Fruit fly (Drosophila melanogaster) whole organism, embryonic: ENCODE results near the gene Eip75B.
A peak's percentile ranks its signal among the peaks of the same experiment; 100 is the strongest.

Experiments used
- Atf-2 ChIP-seq: fragments of 200-800 bp; sonication (Bioruptor generic); optimal IDR thresholded peaks from 2 replicates; lab custom pipeline; 2016; ENCODE audit warnings: missing biosample characterization, missing genetic modification characterization
- BEAF-32 ChIP-seq: fragments of 200-800 bp; sonication (Bioruptor generic); optimal IDR thresholded peaks from 3 replicates; lab custom pipeline; 2017; ENCODE audit warnings: missing biosample characterization, missing genetic modification characterization, mild to moderate bottlenecking, moderate library complexity, missing genetic modification reagents
- Bteb2 ChIP-seq: fragments of 200-800 bp; sonication (Bioruptor generic); optimal IDR thresholded peaks from 2 replicates; lab custom pipeline; 2016; ENCODE audit warnings: missing biosample characterization, missing genetic modification characterization
- CG12104 ChIP-seq: fragments of 200-800 bp; sonication (Bioruptor generic); optimal IDR thresholded peaks from 3 replicates; lab custom pipeline; 2016; ENCODE audit warnings: missing biosample characterization, missing genetic modification characterization
- CG12236 ChIP-seq: fragments of 200-800 bp; sonication (Bioruptor generic); optimal IDR thresholded peaks from 2 replicates; lab custom pipeline; 2016; ENCODE audit warnings: missing biosample characterization, missing genetic modification characterization
- CG12659 ChIP-seq: fragments of 200-800 bp; sonication (Bioruptor generic); optimal IDR thresholded peaks from 3 replicates; lab custom pipeline; 2017; ENCODE audit warnings: mild to moderate bottlenecking, missing biosample characterization, missing genetic modification reagents, missing genetic modification characterization
- CG13123 ChIP-seq: fragments of 200-800 bp; sonication (Bioruptor generic); optimal IDR thresholded peaks from 2 replicates; lab custom pipeline; 2016; ENCODE audit warnings: missing biosample characterization, missing genetic modification characterization
- CG14014 ChIP-seq: fragments of 200-800 bp; sonication (Bioruptor generic); IDR thresholded peaks from 2 replicates; pipeline ENCODE4 v1.3.6; 2022; ENCODE audit warnings: missing biosample characterization, missing genetic modification characterization
- CG14050 ChIP-seq: fragments of 200-800 bp; sonication (Bioruptor generic); IDR thresholded peaks from 3 replicates; pipeline ENCODE4 v1.3.6; 2022; ENCODE audit warnings: missing biosample characterization, missing genetic modification characterization
- CG15479 ChIP-seq: fragments of 200-800 bp; sonication (Bioruptor generic); optimal IDR thresholded peaks from 3 replicates; lab custom pipeline; 2019; ENCODE audit warnings: missing biosample characterization, mild to moderate bottlenecking, missing genetic modification characterization, moderate library complexity
- CG17802 ChIP-seq: fragments of 200-800 bp; sonication (Bioruptor generic); optimal IDR thresholded peaks from 2 replicates; lab custom pipeline; 2018; ENCODE audit warnings: missing biosample characterization, mild to moderate bottlenecking, missing genetic modification characterization, moderate library complexity
- CG2199 ChIP-seq: fragments of 200-800 bp; sonication (Bioruptor generic); IDR thresholded peaks from 3 replicates; pipeline ENCODE4 v1.3.6; 2022; ENCODE audit warnings: missing biosample characterization, missing genetic modification characterization
- CG30403 ChIP-seq: fragments of 200-800 bp; sonication (Bioruptor generic); optimal IDR thresholded peaks from 3 replicates; lab custom pipeline; 2016; ENCODE audit warnings: missing biosample characterization, missing genetic modification characterization
- CG32532 ChIP-seq: fragments of 200-800 bp; sonication (Bioruptor generic); IDR thresholded peaks from 2 replicates; pipeline ENCODE4 v1.3.6; 2022; ENCODE audit warnings: missing biosample characterization, missing genetic modification characterization
- CG34376 ChIP-seq: fragments of 200-800 bp; sonication (Bioruptor generic); optimal IDR thresholded peaks from 2 replicates; lab custom pipeline; 2018; ENCODE audit warnings: missing biosample characterization, mild to moderate bottlenecking, missing genetic modification characterization
- CG4424 ChIP-seq: fragments of 200-800 bp; sonication (Bioruptor generic); optimal IDR thresholded peaks from 3 replicates; lab custom pipeline; 2016; ENCODE audit warnings: missing biosample characterization, missing genetic modification characterization
- CG4854 ChIP-seq: fragments of 200-800 bp; sonication (Bioruptor generic); optimal IDR thresholded peaks from 2 replicates; lab custom pipeline; 2016; ENCODE audit warnings: missing biosample characterization, missing genetic modification characterization, inconsistent platforms
- CG6254 ChIP-seq: fragments of 200-800 bp; sonication (Bioruptor generic); optimal IDR thresholded peaks from 3 replicates; lab custom pipeline; 2017; ENCODE audit warnings: mild to moderate bottlenecking, missing biosample characterization, missing genetic modification reagents, missing genetic modification characterization
- CG6813 ChIP-seq: fragments of 200-800 bp; sonication (Bioruptor generic); optimal IDR thresholded peaks from 2 replicates; lab custom pipeline; 2017; ENCODE audit warnings: missing biosample characterization, missing genetic modification characterization, mild to moderate bottlenecking, moderate library complexity, missing genetic modification reagents
- CG7357 ChIP-seq: fragments of 200-800 bp; sonication (Bioruptor generic); IDR thresholded peaks from 3 replicates; pipeline ENCODE4 v1.3.6; 2022; ENCODE audit warnings: missing biosample characterization, missing genetic modification characterization
- CG8765 ChIP-seq: fragments of 200-800 bp; sonication (Bioruptor generic); IDR thresholded peaks from 2 replicates; pipeline ENCODE4 v1.3.6; 2022; ENCODE audit warnings: missing biosample characterization, missing genetic modification characterization
- CG9609 ChIP-seq: fragments of 200-800 bp; sonication (Bioruptor generic); optimal IDR thresholded peaks from 3 replicates; lab custom pipeline; 2016; ENCODE audit warnings: missing biosample characterization, missing genetic modification characterization
- D19B ChIP-seq: fragments of 200-800 bp; sonication (Bioruptor generic); optimal IDR thresholded peaks from 2 replicates; lab custom pipeline; 2017; ENCODE audit warnings: missing biosample characterization, mild to moderate bottlenecking, missing genetic modification characterization
- Dbx ChIP-seq: fragments of 200-800 bp; sonication (Bioruptor generic); IDR thresholded peaks from 3 replicates; pipeline ENCODE4 v1.3.6; 2022; ENCODE audit warnings: missing biosample characterization, missing genetic modification characterization
- Doc2 ChIP-seq: fragments of 200-800 bp; sonication (Bioruptor generic); IDR thresholded peaks from 2 replicates; pipeline ENCODE4 v1.3.6; 2022; ENCODE audit warnings: missing biosample characterization, missing genetic modification characterization
- GATAe ChIP-seq: fragments of 200-800 bp; sonication (Bioruptor generic); conservative IDR thresholded peaks from 2 replicates; pipeline ENCODE4 v1.3.6; 2022; ENCODE audit warnings: missing biosample characterization, missing genetic modification characterization
- Gug ChIP-seq: fragments of 200-800 bp; sonication (Bioruptor generic); IDR thresholded peaks from 4 replicates; pipeline ENCODE4 v1.3.6; 2022; ENCODE audit warnings: missing biosample characterization, missing genetic modification characterization
- MBD-R2 ChIP-seq: fragments of 200-800 bp; sonication (Bioruptor generic); IDR thresholded peaks from 2 replicates; pipeline ENCODE4 v1.3.6; 2022; ENCODE audit warnings: missing biosample characterization, missing genetic modification characterization
- Mad ChIP-seq: fragments of 200-800 bp; sonication (Bioruptor generic); optimal IDR thresholded peaks from 2 replicates; lab custom pipeline; 2016; ENCODE audit warnings: missing biosample characterization, missing genetic modification characterization
- Mes4 ChIP-seq: fragments of 200-800 bp; sonication (Bioruptor generic); optimal IDR thresholded peaks from 2 replicates; lab custom pipeline; 2016; ENCODE audit warnings: missing biosample characterization, missing genetic modification characterization
- Mrtf ChIP-seq: fragments of 200-800 bp; sonication (Bioruptor generic); IDR thresholded peaks from 3 replicates; pipeline ENCODE4 v1.3.6; 2022; ENCODE audit warnings: missing biosample characterization, missing genetic modification characterization
- TFAM ChIP-seq: fragments of 200-800 bp; sonication (Bioruptor generic); optimal IDR thresholded peaks from 2 replicates; lab custom pipeline; 2017; ENCODE audit warnings: missing biosample characterization, missing genetic modification characterization, inconsistent platforms
- bcd ChIP-seq: fragments of 200-800 bp; sonication (Bioruptor generic); optimal IDR thresholded peaks from 2 replicates; lab custom pipeline; 2017; ENCODE audit warnings: missing biosample characterization, mild to moderate bottlenecking, missing genetic modification characterization
- bsh ChIP-seq, 2 experiments: fragments of 200-800 bp; sonication (Bioruptor generic); optimal IDR thresholded peaks; 2 replicates each; lab custom pipeline; 2017 to 2018; ENCODE audit warnings: mild to moderate bottlenecking in 2 of 2, missing biosample characterization in 2 of 2, missing genetic modification characterization in 2 of 2, moderate library complexity in 1 of 2
- chinmo ChIP-seq: fragments of 200-800 bp; sonication (Bioruptor generic); IDR thresholded peaks from 4 replicates; pipeline ENCODE4 v1.3.6; 2022; ENCODE audit warnings: missing biosample characterization, missing genetic modification characterization; ENCODE audit not compliant: partially characterized antibody
- crol ChIP-seq: fragments of 200-800 bp; sonication (Bioruptor generic); IDR thresholded peaks from 2 replicates; pipeline ENCODE4 v1.3.6; 2022; ENCODE audit warnings: missing biosample characterization, missing genetic modification characterization
- dmrt11E ChIP-seq: fragments of 200-800 bp; sonication (Bioruptor generic); optimal IDR thresholded peaks from 3 replicates; lab custom pipeline; 2018; ENCODE audit warnings: missing biosample characterization, mild to moderate bottlenecking, missing genetic modification characterization, moderate library complexity
- esg ChIP-seq: fragments of 200-800 bp; sonication (Bioruptor generic); conservative IDR thresholded peaks from 2 replicates; pipeline ENCODE4 v1.3.6; 2022; ENCODE audit warnings: missing biosample characterization, missing genetic modification characterization
- ewg ChIP-seq: fragments of 200-800 bp; sonication (Bioruptor generic); optimal IDR thresholded peaks from 3 replicates; lab custom pipeline; 2017; ENCODE audit warnings: mild to moderate bottlenecking, missing biosample characterization, missing genetic modification reagents, missing genetic modification characterization
- ftz-f1 ChIP-seq: fragments of 200-800 bp; sonication (Bioruptor generic); optimal IDR thresholded peaks from 2 replicates; lab custom pipeline; 2016; ENCODE audit warnings: missing biosample characterization, missing genetic modification characterization
- hkb ChIP-seq, 2 experiments: fragments of 200-800 bp in 1 of 2; fragments of >200 bp in 1 of 2; sonication (Bioruptor generic) in 1 of 2; IDR thresholded peaks in 1 of 2; optimal IDR thresholded peaks in 1 of 2; 2 replicates each; pipeline versions ENCODE4 v1.3.6 to Lab custom; 2017 to 2022; ENCODE audit warnings: missing biosample characterization in 1 of 2, missing genetic modification characterization in 1 of 2
- lbe ChIP-seq: fragments of 200-800 bp; sonication (Bioruptor generic); optimal IDR thresholded peaks from 2 replicates; lab custom pipeline; 2016; ENCODE audit warnings: missing biosample characterization, mild to moderate bottlenecking, missing genetic modification characterization
- lov ChIP-seq, 2 experiments: fragments of 200-800 bp in 1 of 2; fragments of >200 bp in 1 of 2; sonication (Bioruptor generic) in 1 of 2; IDR thresholded peaks in 1 of 2; optimal IDR thresholded peaks in 1 of 2; 2 replicates in 1 of 2; 3 replicates in 1 of 2; pipeline versions ENCODE4 v1.3.6 to Lab custom; 2017 to 2022; ENCODE audit warnings: missing biosample characterization in 1 of 2, missing genetic modification characterization in 1 of 2
- nerfin-1 ChIP-seq: fragments of 200-800 bp; sonication (Bioruptor generic); optimal IDR thresholded peaks from 3 replicates; lab custom pipeline; 2019; ENCODE audit warnings: missing biosample characterization, mild to moderate bottlenecking, missing genetic modification characterization, moderate library complexity
- prd ChIP-seq, 3 experiments: fragments of >200 bp in 2 of 3; fragments of 200-800 bp in 1 of 3; sonication (Bioruptor generic) in 1 of 3; optimal IDR thresholded peaks in 2 of 3; IDR thresholded peaks in 1 of 3; 2 replicates in 2 of 3; 3 replicates in 1 of 3; pipeline versions ENCODE4 v1.3.6 to Lab custom; 2017 to 2022; ENCODE audit warnings: missing biosample characterization in 1 of 3, missing genetic modification characterization in 1 of 3
- run ChIP-seq: fragments of 200-800 bp; sonication (Bioruptor generic); optimal IDR thresholded peaks from 3 replicates; lab custom pipeline; 2018; ENCODE audit warnings: missing biosample characterization, mild to moderate bottlenecking, missing genetic modification characterization
- stwl ChIP-seq: fragments of 200-800 bp; sonication (Bioruptor generic); optimal IDR thresholded peaks from 3 replicates; lab custom pipeline; 2018; ENCODE audit warnings: missing biosample characterization, mild to moderate bottlenecking, missing genetic modification characterization, moderate library complexity
- wek ChIP-seq: fragments of 200-800 bp; sonication (Bioruptor generic); optimal IDR thresholded peaks from 3 replicates; lab custom pipeline; 2018; ENCODE audit warnings: missing biosample characterization, mild to moderate bottlenecking, missing genetic modification characterization, moderate library complexity

The Eip75B gene

DNA sequence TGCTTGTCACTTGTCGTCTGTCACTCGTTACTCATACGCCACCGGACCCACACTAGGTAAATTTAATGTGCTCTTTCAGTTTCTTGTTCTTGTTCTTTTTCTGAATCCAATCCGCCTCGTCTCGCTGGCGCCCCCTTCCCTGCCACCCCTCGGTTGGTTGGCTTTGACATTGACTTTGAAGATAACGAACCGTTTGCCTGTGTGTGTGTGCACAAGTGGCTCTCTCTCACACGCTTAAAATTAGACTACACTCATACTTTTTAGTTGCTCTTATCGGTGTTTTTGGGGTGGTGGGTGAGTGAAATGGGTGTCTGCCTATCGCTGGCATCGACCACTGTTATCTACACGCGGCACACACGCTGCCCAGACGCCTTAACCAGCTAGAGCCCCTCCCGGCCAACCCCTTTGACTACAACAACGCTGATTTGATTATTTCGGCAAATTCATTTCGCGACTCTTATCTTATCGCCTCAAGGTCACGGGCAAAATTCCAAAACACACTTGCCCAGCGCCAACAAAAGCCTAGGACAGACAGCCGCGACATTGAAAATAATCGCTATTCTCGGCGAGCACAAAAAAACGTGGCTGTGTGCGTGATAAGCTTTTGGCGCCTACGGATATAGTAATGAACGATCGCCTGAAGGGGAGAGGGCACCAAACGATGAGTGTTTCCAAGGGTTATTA is 114.2 kb downstream of the Eip75B start (continued):
- no peak for TF ChIP-seq CG30403 (GFP tag; lab: Kevin White, UChicago)
- TF ChIP-seq CG6813 (GFP tag; lab: Kevin White, UChicago) = no peak
- no peak for TF ChIP-seq bcd
- TF ChIP-seq Bteb2 (GFP tag; lab: Kevin White, UChicago) = no peak
- peak; percentile 74 for TF ChIP-seq crol (GFP tag; lab: Robert Waterston, UW)
- no peak for TF ChIP-seq prd (optimal IDR thresholded peaks at IDR 0.05; lab: Kevin White, UChicago)
- TF ChIP-seq prd (GFP tag; IDR thresholded peaks at IDR 0.05; lab: Robert Waterston, UW) = no peak
- TF ChIP-seq BEAF-32 = no peak
- no peak for TF ChIP-seq CG14014
- TF ChIP-seq lov (optimal IDR thresholded peaks at IDR 0.05; lab: Kevin White, UChicago) = no peak
- TF ChIP-seq lov (GFP tag; IDR thresholded peaks at IDR 0.05; lab: Robert Waterston, UW) = no peak
- TF ChIP-seq CG7357 (GFP tag; lab: Robert Waterston, UW) = no peak
- TF ChIP-seq CG14050 (GFP tag; lab: Robert Waterston, UW) = no peak
- TF ChIP-seq ewg = no peak
- no peak for TF ChIP-seq Doc2 (GFP tag; lab: Robert Waterston, UW)
- peak; percentile 90 for TF ChIP-seq GATAe (GFP tag; lab: Robert Waterston, UW)
- TF ChIP-seq bsh (GFP tag; optimal IDR thresholded peaks at IDR 0.05; lab: Kevin White, UChicago) = no peak
- TF ChIP-seq CG6254 = no peak
- TF ChIP-seq CG9609 (GFP tag; lab: Kevin White, UChicago) = no peak
- no peak for TF ChIP-seq esg (GFP tag; lab: Robert Waterston, UW)
- TF ChIP-seq TFAM (GFP tag; lab: Kevin White, UChicago) = no peak
- no peak for TF ChIP-seq Atf-2 (GFP tag; lab: Kevin White, UChicago)
- TF ChIP-seq CG32532 (GFP tag; lab: Robert Waterston, UW) = no peak
- TF ChIP-seq Mad (GFP tag; lab: Kevin White, UChicago) = no peak
- no peak for TF ChIP-seq CG12236 (GFP tag; lab: Kevin White, UChicago)
- TF ChIP-seq CG15479 (GFP tag; lab: Kevin White, UChicago) = no peak
- no peak for TF ChIP-seq dmrt11E
- no peak for TF ChIP-seq Mrtf (GFP tag; lab: Robert Waterston, UW)
- no peak for TF ChIP-seq hkb (optimal IDR thresholded peaks at IDR 0.05; lab: Kevin White, UChicago)
- no peak for TF ChIP-seq hkb (GFP tag; IDR thresholded peaks at IDR 0.05; lab: Robert Waterston, UW)
- TF ChIP-seq chinmo (GFP tag; lab: Robert Waterston, UW) = peak; percentile 74; the same call in 1 of the 4 replicates
- no peak for TF ChIP-seq D19B (GFP tag; lab: Kevin White, UChicago)
- no peak for TF ChIP-seq CG4424 (GFP tag; lab: Kevin White, UChicago)
- TF ChIP-seq Dbx = 0 out of 3 replicates have a peak, but pooled peaks have one; percentile 24
- TF ChIP-seq nerfin-1 (tag; lab: Kevin White, UChicago) = no peak
- TF ChIP-seq Mes4 = no peak
- TF ChIP-seq Gug (GFP tag; lab: Robert Waterston, UW) = no peak
- TF ChIP-seq CG8765 (GFP tag; lab: Robert Waterston, UW) = no peak
- TF ChIP-seq lbe (GFP tag; lab: Kevin White, UChicago) = no peak
- no peak for TF ChIP-seq CG13123
- 0 out of 2 replicates have a peak, but pooled peaks have one; percentile 21 for TF ChIP-seq MBD-R2 (GFP tag; lab: Robert Waterston, UW)
- no peak for TF ChIP-seq CG2199 (GFP tag; lab: Robert Waterston, UW)
- no peak for TF ChIP-seq wek
- TF ChIP-seq run (tag; lab: Kevin White, UChicago) = no peak
- TF ChIP-seq CG17802 (tag; lab: Kevin White, UChicago) = no peak
- TF ChIP-seq ftz-f1 = peak; percentile 99
- TF ChIP-seq CG34376 (GFP tag; lab: Kevin White, UChicago) = peak; percentile 95
- no peak for TF ChIP-seq stwl (tag; lab: Kevin White, UChicago)
- no peak for TF ChIP-seq CG4854 (GFP tag; lab: Kevin White, UChicago)
- no peak for TF ChIP-seq CG12659 (GFP tag; lab: Kevin White, UChicago)
- no peak for TF ChIP-seq CG12104 (GFP tag; lab: Kevin White, UChicago)
